Fruit fly (Drosophila melanogaster): ENCODE measurements around the gene CG10948.

- TF ChIP-seq usp (GFP tag; optimal IDR thresholded peaks at IDR 0.05) (no peak), psq (optimal IDR thresholded peaks at IDR 0.05) (no peak), Dll (optimal IDR thresholded peaks at IDR 0.05) (no peak), CG8478 (optimal IDR thresholded peaks at IDR 0.05) (no peak), pan (optimal IDR thresholded peaks at IDR 0.05) (no peak)
These were observed 46.5 kb downstream of the CG10948 start for dm6 chr3L:12803159-12804034.
